Worm (Caenorhabditis elegans): ENCODE measurements around the gene F19C6.5.

Gene F19C6.5

DNA sequence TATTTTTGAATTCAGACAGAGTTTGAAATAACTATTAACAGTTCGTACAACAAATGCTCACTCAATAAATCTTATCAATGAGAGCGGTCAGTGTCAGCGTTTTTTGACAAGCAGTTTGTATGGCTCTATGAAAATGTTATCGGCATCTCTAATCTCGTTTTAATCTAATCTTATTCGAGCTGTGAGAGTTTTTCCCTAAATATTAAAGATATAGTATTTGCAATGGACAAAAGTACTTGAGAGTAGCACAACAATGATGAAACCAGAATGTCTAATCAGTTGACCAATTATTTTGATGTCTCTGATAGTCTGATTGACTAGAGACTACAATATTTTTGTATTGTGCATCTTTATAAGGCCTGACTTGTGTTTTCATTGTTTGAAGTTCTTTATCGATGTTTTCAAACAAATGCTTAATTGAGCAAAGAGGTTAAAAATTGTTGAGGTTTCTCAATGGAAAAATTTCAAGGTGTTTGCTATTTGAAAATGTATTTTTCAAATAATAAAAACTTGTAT is at the start of gene F19C6.5:
Gene F19C6.5, minus strand, starts transcription at position 51 of the 516 bp plus-strand sequence.
- TF ChIP-seq nhr-80 (tag; optimal IDR thresholded peaks at IDR 0.05): peak; percentile 37
- TF ChIP-seq F57A8.1 (GFP tag; optimal IDR thresholded peaks at IDR 0.05): no peak

DNA sequence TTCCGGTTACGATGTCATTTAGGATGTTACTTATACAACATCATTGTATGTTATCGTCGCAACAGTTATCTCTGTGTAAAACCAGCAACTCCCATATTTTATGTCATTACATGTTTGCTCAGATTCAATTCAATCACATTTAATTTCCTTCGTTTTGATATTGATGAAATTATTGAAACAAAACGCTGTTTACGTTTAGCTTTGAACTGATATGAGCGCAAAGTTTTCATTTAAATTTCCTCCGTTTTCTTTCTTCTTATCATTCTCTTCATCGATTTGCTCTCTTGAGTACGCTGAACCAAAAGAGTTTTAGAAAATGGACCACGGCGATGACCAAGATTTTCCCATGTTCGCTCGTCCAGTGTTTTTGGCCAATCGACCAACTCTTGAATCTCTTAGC is 46.1 kb upstream of the F19C6.5 start, which contains the start of gene sek-6:
Gene sek-6, plus strand, starts transcription at position 315 of the 400 bp plus-strand sequence.
- TF ChIP-seq lin-54 (GFP tag; optimal IDR thresholded peaks at IDR 0.05) (no peak), ztf-6 (GFP tag; IDR thresholded peaks at IDR 0.05) (no peak), lsl-1 (GFP tag; optimal IDR thresholded peaks at IDR 0.05) (no peak), fkh-3 (tag; optimal IDR thresholded peaks at IDR 0.05) (no peak), lag-1 (GFP tag; IDR thresholded peaks at IDR 0.05) (no peak), hmg-1.2 (GFP tag; IDR thresholded peaks at IDR 0.05) (no peak), bed-2 (GFP tag; IDR thresholded peaks at IDR 0.05) (no peak)

DNA sequence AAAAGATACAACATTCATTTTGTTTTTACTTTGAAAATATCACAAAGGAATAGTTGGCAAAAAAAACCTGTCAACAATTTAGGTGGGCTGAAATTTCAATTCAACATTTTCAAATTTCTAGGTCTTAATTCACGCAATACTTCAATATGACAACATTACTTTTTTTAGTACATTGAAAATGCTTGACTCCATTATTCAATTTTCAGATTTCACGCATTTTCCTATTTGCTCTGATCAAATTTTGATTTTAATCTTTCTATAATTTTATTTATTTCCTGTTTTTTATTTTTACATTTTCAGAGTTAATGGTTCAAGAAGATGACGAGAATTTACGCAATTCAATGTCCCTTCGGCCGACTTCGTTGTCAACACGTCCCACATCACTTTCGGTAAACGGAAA is 42.8 kb upstream of the F19C6.5 start, which contains the start of gene mkk-4:
Gene mkk-4, plus strand, starts transcription at position 301 of the 400 bp plus-strand sequence.
- TF ChIP-seq ztf-3 (GFP tag; optimal IDR thresholded peaks at IDR 0.05) (no peak), ZK185.1 (tag; optimal IDR thresholded peaks at IDR 0.05; ENCODE audit: poor library complexity, severe bottlenecking) (no peak), hrde-1 (tag; optimal IDR thresholded peaks at IDR 0.05; ENCODE audit: borderline replicate concordance) (no peak), nfya-2 (GFP tag; IDR thresholded peaks at IDR 0.05) (no peak), ztf-22 (GFP tag; optimal IDR thresholded peaks at IDR 0.05) (no peak), pbrm-1 (GFP tag; IDR thresholded peaks at IDR 0.05) (no peak), mxl-1 (tag; optimal IDR thresholded peaks at IDR 0.05) (no peak), ztf-18 (tag; optimal IDR thresholded peaks at IDR 0.05) (no peak), B0336.3 (GFP tag; IDR thresholded peaks at IDR 0.05) (no peak), ceh-58 (GFP tag; IDR thresholded peaks at IDR 0.05) (no peak)

ce11 chrX:10026347-10026746 is 41.6 kb upstream of the F19C6.5 start:
- TF ChIP-seq K12H6.12 (tag; optimal IDR thresholded peaks at IDR 0.05): peak; percentile 37
- peak; percentile 25 for TF ChIP-seq nhr-80 (tag; optimal IDR thresholded peaks at IDR 0.05)
- peak; percentile 35 for TF ChIP-seq lin-40 (tag; optimal IDR thresholded peaks at IDR 0.05)
- no peak for TF ChIP-seq rcor-1 (GFP tag; IDR thresholded peaks at IDR 0.05)

- TF ChIP-seq lir-1 (GFP tag; conservative IDR thresholded peaks at IDR 0.05): no peak
- TF ChIP-seq unc-130 (GFP tag; optimal IDR thresholded peaks at IDR 0.05): no peak
- TF ChIP-seq Y53F4B.3 (GFP tag; IDR thresholded peaks at IDR 0.05): no peak
- no peak for TF ChIP-seq F23B12.7 (tag; optimal IDR thresholded peaks at IDR 0.05; ENCODE audit: insufficient read depth)
- no peak for TF ChIP-seq tbx-9 (tag; optimal IDR thresholded peaks at IDR 0.05; ENCODE audit: borderline replicate concordance)
- TF ChIP-seq C17E4.6 (GFP tag; IDR thresholded peaks at IDR 0.05): no peak
- no peak for TF ChIP-seq B0019.2 (GFP tag; conservative IDR thresholded peaks at IDR 0.05)
- TF ChIP-seq zfh-2 (GFP tag; conservative IDR thresholded peaks at IDR 0.05): no peak
- TF ChIP-seq rcor-1 (GFP tag; IDR thresholded peaks at IDR 0.05): no peak
- TF ChIP-seq dpff-1 (tag; optimal IDR thresholded peaks at IDR 0.05): no peak
- no peak for TF ChIP-seq nhr-90 (tag; optimal IDR thresholded peaks at IDR 0.05)
- no peak for TF ChIP-seq Y53G8AR.9 (GFP tag; conservative IDR thresholded peaks at IDR 0.05)
- TF ChIP-seq madf-8 (GFP tag; conservative IDR thresholded peaks at IDR 0.05): no peak
- no peak for TF ChIP-seq D2030.7 (GFP tag; IDR thresholded peaks at IDR 0.05)
- TF ChIP-seq pha-4 (tag; optimal IDR thresholded peaks at IDR 0.05): no peak
- no peak for TF ChIP-seq egl-44 (GFP tag; IDR thresholded peaks at IDR 0.05)
- no peak for TF ChIP-seq madf-10 (tag; optimal IDR thresholded peaks at IDR 0.05)
- TF ChIP-seq F39B2.1 (GFP tag; IDR thresholded peaks at IDR 0.05): no peak
- no peak for TF ChIP-seq dox-1 (GFP tag; IDR thresholded peaks at IDR 0.05)
- TF ChIP-seq lin-54 (GFP tag; optimal IDR thresholded peaks at IDR 0.05): no peak
Observed at ce11 chrX:10022016-10022415, 37.3 kb upstream of the F19C6.5 start, which contains the start of gene F42G10.1. Gene F42G10.1 (minus strand): TSS chrX:10022166.
